Worm (Caenorhabditis elegans) whole organism, L1 larva: ENCODE data around the gene B0272.3.

Source experiments
- C04F5.9 ChIP-seq: sonication (generic microtip); optimal IDR thresholded peaks from 2 replicates; lab custom pipeline; 2016; ENCODE audit warnings: missing genetic modification characterization, missing compliant biosample characterization
- C16A3.4 ChIP-seq: fragments of 150-350 bp; optimal IDR thresholded peaks from 2 replicates; lab custom pipeline; 2014; ENCODE audit warnings: missing biosample characterization, missing genetic modification characterization
- C34B4.2 ChIP-seq: sonication (generic microtip); optimal IDR thresholded peaks from 2 replicates; lab custom pipeline; 2017; ENCODE audit warnings: mild to moderate bottlenecking, missing genetic modification characterization, missing compliant biosample characterization
- Y116A8C.19 ChIP-seq: sonication (generic microtip); optimal IDR thresholded peaks from 2 replicates; lab custom pipeline; 2016; ENCODE audit warnings: missing compliant biosample characterization, missing genetic modification characterization, borderline replicate concordance
- aha-1 ChIP-seq: fragments of 150-350 bp; optimal IDR thresholded peaks from 2 replicates; lab custom pipeline; 2014; ENCODE audit warnings: missing biosample characterization, missing genetic modification characterization
- alr-1 ChIP-seq: fragments of 200-800 bp; sonication (Bioruptor generic); optimal IDR thresholded peaks from 2 replicates; lab custom pipeline; 2018; ENCODE audit warnings: borderline replicate concordance, mild to moderate bottlenecking, missing genetic modification characterization, missing compliant biosample characterization
- aly-2 ChIP-seq: fragments of 150-350 bp; optimal IDR thresholded peaks from 2 replicates; lab custom pipeline; 2014; ENCODE audit warnings: missing biosample characterization, missing genetic modification characterization
- ama-1 ChIP-seq: fragments of 150-350 bp; optimal IDR thresholded peaks from 2 replicates; lab custom pipeline; 2014
- ceh-63 ChIP-seq: fragments of 200-800 bp; sonication (Bioruptor generic); optimal IDR thresholded peaks from 2 replicates; lab custom pipeline; 2018; ENCODE audit warnings: mild to moderate bottlenecking, missing genetic modification characterization, missing compliant biosample characterization
- ceh-8 ChIP-seq: fragments of 200-800 bp; sonication (Bioruptor generic); optimal IDR thresholded peaks from 2 replicates; lab custom pipeline; 2018; ENCODE audit warnings: mild to moderate bottlenecking, missing genetic modification characterization, moderate library complexity, missing compliant biosample characterization
- ceh-90 ChIP-seq: sonication (generic microtip); optimal IDR thresholded peaks from 2 replicates; lab custom pipeline; 2016; ENCODE audit warnings: missing genetic modification characterization, missing compliant biosample characterization
- ces-1 ChIP-seq: fragments of 150-350 bp; optimal IDR thresholded peaks from 2 replicates; lab custom pipeline; 2014; ENCODE audit warnings: missing biosample characterization, missing genetic modification reagents, missing genetic modification characterization
- dpl-1 ChIP-seq, 3 experiments: fragments of 150-350 bp in 2 of 3; sonication (generic microtip) in 1 of 3; optimal IDR thresholded peaks; 2 replicates each; lab custom pipeline; 2014 to 2017; ENCODE audit warnings: missing biosample characterization in 3 of 3, missing genetic modification characterization in 3 of 3, missing genetic modification reagents in 3 of 3
- efl-1 ChIP-seq, 4 experiments: fragments of 150-350 bp; optimal IDR thresholded peaks in 3 of 4; peaks in 1 of 4; 1 replicate in 1 of 4; 2 replicates in 3 of 4; lab custom pipeline; 2014; ENCODE audit warnings: missing biosample characterization in 2 of 4, missing genetic modification characterization in 2 of 4, missing genetic modification reagents in 2 of 4
- efl-3 ChIP-seq: fragments of 200-800 bp; sonication (Bioruptor generic); optimal IDR thresholded peaks from 2 replicates; lab custom pipeline; 2018; ENCODE audit warnings: mild to moderate bottlenecking, missing genetic modification characterization, missing compliant biosample characterization
- egl-27 ChIP-seq, 2 experiments: fragments of 150-350 bp in 1 of 2; sonication (generic microtip); optimal IDR thresholded peaks; 3 replicates each; lab custom pipeline; 2017 to 2018; ENCODE audit warnings: missing biosample characterization in 2 of 2, missing genetic modification characterization in 2 of 2, missing genetic modification reagents in 2 of 2
- elt-3 ChIP-seq, 6 experiments: fragments of 150-350 bp in 1 of 6; sonication (generic microtip); optimal IDR thresholded peaks; 2 replicates each; lab custom pipeline; 2017 to 2018; ENCODE audit warnings: missing biosample characterization in 6 of 6, missing genetic modification characterization in 6 of 6, inconsistent platforms in 1 of 6
- fkh-10 ChIP-seq: sonication (generic microtip); optimal IDR thresholded peaks from 2 replicates; lab custom pipeline; 2017; ENCODE audit warnings: missing biosample characterization, missing genetic modification reagents, missing genetic modification characterization
- fkh-4 ChIP-seq: sonication (generic microtip); optimal IDR thresholded peaks from 2 replicates; lab custom pipeline; 2016; ENCODE audit warnings: missing compliant biosample characterization, missing genetic modification characterization, borderline replicate concordance
- fkh-8 ChIP-seq: sonication (generic microtip); optimal IDR thresholded peaks from 2 replicates; lab custom pipeline; 2016; ENCODE audit warnings: mild to moderate bottlenecking, missing genetic modification characterization, missing compliant biosample characterization
- fos-1 ChIP-seq: fragments of 150-350 bp; optimal IDR thresholded peaks from 2 replicates; lab custom pipeline; 2014; ENCODE audit warnings: missing biosample characterization, missing genetic modification characterization
- grh-1 ChIP-seq: fragments of 200-800 bp; sonication (Bioruptor generic); IDR thresholded peaks from 2 replicates; pipeline ENCODE4 v1.3.6; 2022; ENCODE audit warnings: missing genetic modification reagents, missing genetic modification characterization, missing compliant biosample characterization
- hlh-17 ChIP-seq: fragments of 200-800 bp; sonication (Bioruptor generic); optimal IDR thresholded peaks from 2 replicates; lab custom pipeline; 2018; ENCODE audit warnings: missing genetic modification characterization, mild to moderate bottlenecking, missing compliant biosample characterization, moderate library complexity, borderline replicate concordance
- hlh-4 ChIP-seq: sonication (generic microtip); optimal IDR thresholded peaks from 2 replicates; lab custom pipeline; 2016; ENCODE audit warnings: mild to moderate bottlenecking, missing genetic modification characterization, missing compliant biosample characterization
- hpl-2 ChIP-seq: fragments of 150-350 bp; optimal IDR thresholded peaks from 2 replicates; lab custom pipeline; 2014; ENCODE audit warnings: missing biosample characterization, missing genetic modification reagents, missing genetic modification characterization
- isw-1 ChIP-seq: fragments of 200-800 bp; sonication (Bioruptor generic); IDR thresholded peaks from 2 replicates; pipeline ENCODE4 v1.3.6; 2022; ENCODE audit warnings: missing genetic modification characterization, missing compliant biosample characterization
- jun-1 ChIP-seq: fragments of 150-350 bp; optimal IDR thresholded peaks from 2 replicates; lab custom pipeline; 2014; ENCODE audit warnings: missing biosample characterization, missing genetic modification reagents, missing genetic modification characterization
- lin-15B ChIP-seq: fragments of 150-350 bp; sonication (generic microtip); optimal IDR thresholded peaks from 3 replicates; lab custom pipeline; 2014; ENCODE audit warnings: missing biosample characterization, missing genetic modification characterization
- lin-35 ChIP-seq, 2 experiments: fragments of 150-350 bp; optimal IDR thresholded peaks; 2 replicates each; lab custom pipeline; 2014; ENCODE audit warnings: missing biosample characterization in 2 of 2, missing genetic modification characterization in 2 of 2, missing genetic modification reagents in 2 of 2
- lir-3 ChIP-seq: sonication (generic microtip); optimal IDR thresholded peaks from 2 replicates; lab custom pipeline; 2016; ENCODE audit warnings: mild to moderate bottlenecking, missing genetic modification characterization, moderate library complexity, missing compliant biosample characterization; ENCODE audit not compliant: poor library complexity
- mab-9 ChIP-seq: fragments of 200-800 bp; sonication (Bioruptor generic); IDR thresholded peaks from 2 replicates; pipeline ENCODE4 v1.3.6; 2022; ENCODE audit warnings: missing genetic modification reagents, missing genetic modification characterization, missing compliant biosample characterization
- mdl-1 ChIP-seq, 2 experiments: fragments of 150-350 bp; optimal IDR thresholded peaks; 2 replicates each; lab custom pipeline; 2014 to 2017; ENCODE audit warnings: missing biosample characterization in 2 of 2, missing genetic modification characterization in 2 of 2, inconsistent platforms in 1 of 2
- mef-2 ChIP-seq: fragments of 150-350 bp; optimal IDR thresholded peaks from 2 replicates; lab custom pipeline; 2014; ENCODE audit warnings: missing biosample characterization, missing genetic modification characterization
- nhr-12 ChIP-seq: sonication (generic microtip); optimal IDR thresholded peaks from 2 replicates; lab custom pipeline; 2017; ENCODE audit warnings: missing biosample characterization, missing genetic modification characterization
- nhr-20 ChIP-seq: sonication (generic microtip); optimal IDR thresholded peaks from 2 replicates; lab custom pipeline; 2016; ENCODE audit warnings: mild to moderate bottlenecking, missing genetic modification characterization, missing compliant biosample characterization
- nhr-237 ChIP-seq: fragments of 150-350 bp; optimal IDR thresholded peaks from 2 replicates; lab custom pipeline; 2014; ENCODE audit warnings: missing biosample characterization, missing genetic modification characterization
- nhr-28 ChIP-seq: fragments of 150-350 bp; optimal IDR thresholded peaks from 2 replicates; lab custom pipeline; 2014; ENCODE audit warnings: missing biosample characterization, missing genetic modification characterization
- nhr-71 ChIP-seq: sonication (generic microtip); optimal IDR thresholded peaks from 2 replicates; lab custom pipeline; 2016; ENCODE audit warnings: mild to moderate bottlenecking, missing genetic modification characterization, moderate library complexity, missing compliant biosample characterization
- nhr-77 ChIP-seq: fragments of 150-350 bp; optimal IDR thresholded peaks from 2 replicates; lab custom pipeline; 2014; ENCODE audit warnings: missing biosample characterization, missing genetic modification characterization
- nhr-84 ChIP-seq: sonication (generic microtip); optimal IDR thresholded peaks from 2 replicates; lab custom pipeline; 2017; ENCODE audit warnings: missing biosample characterization, missing genetic modification characterization
- pag-3 ChIP-seq: sonication (generic microtip); optimal IDR thresholded peaks from 2 replicates; lab custom pipeline; 2017; ENCODE audit warnings: missing genetic modification characterization, mild to moderate bottlenecking, missing compliant biosample characterization, antibody characterized with exemption, borderline replicate concordance; ENCODE audit not compliant: insufficient read depth
- pax-3 ChIP-seq: fragments of 200-800 bp; sonication (Bioruptor generic); optimal IDR thresholded peaks from 2 replicates; lab custom pipeline; 2018; ENCODE audit warnings: mild to moderate bottlenecking, missing genetic modification characterization, moderate library complexity, missing compliant biosample characterization
- rnt-1 ChIP-seq: sonication (generic microtip); optimal IDR thresholded peaks from 2 replicates; lab custom pipeline; 2016; ENCODE audit warnings: mild to moderate bottlenecking, missing genetic modification characterization, moderate library complexity, missing compliant biosample characterization
- skn-1 ChIP-seq: fragments of 150-350 bp; optimal IDR thresholded peaks from 2 replicates; lab custom pipeline; 2014; ENCODE audit warnings: missing biosample characterization, missing genetic modification characterization
- snu-23 ChIP-seq: sonication (generic microtip); optimal IDR thresholded peaks from 2 replicates; lab custom pipeline; 2016; ENCODE audit warnings: missing genetic modification characterization, missing compliant biosample characterization
- sox-4 ChIP-seq: sonication (generic microtip); optimal IDR thresholded peaks from 2 replicates; lab custom pipeline; 2016; ENCODE audit warnings: missing genetic modification characterization, missing compliant biosample characterization
- sptf-1 ChIP-seq: fragments of 150-350 bp; optimal IDR thresholded peaks from 2 replicates; lab custom pipeline; 2014; ENCODE audit warnings: missing biosample characterization, missing genetic modification characterization
- sup-37 ChIP-seq: fragments of 200-800 bp; sonication (Bioruptor generic); optimal IDR thresholded peaks from 2 replicates; lab custom pipeline; 2018; ENCODE audit warnings: mild to moderate bottlenecking, missing genetic modification characterization, missing compliant biosample characterization
- tbx-2 ChIP-seq: sonication (generic microtip); optimal IDR thresholded peaks from 2 replicates; lab custom pipeline; 2016; ENCODE audit warnings: missing genetic modification characterization, missing compliant biosample characterization
- xbp-1 ChIP-seq: sonication (generic microtip); optimal IDR thresholded peaks from 2 replicates; lab custom pipeline; 2016; ENCODE audit warnings: missing genetic modification characterization, missing compliant biosample characterization
- zag-1 ChIP-seq: fragments of 150-350 bp; optimal IDR thresholded peaks from 2 replicates; lab custom pipeline; 2014; ENCODE audit warnings: missing biosample characterization, missing genetic modification characterization
- ztf-4 ChIP-seq: fragments of 150-350 bp; optimal IDR thresholded peaks from 2 replicates; lab custom pipeline; 2014; ENCODE audit warnings: missing biosample characterization, missing genetic modification characterization

B0272.3 gene

DNA sequence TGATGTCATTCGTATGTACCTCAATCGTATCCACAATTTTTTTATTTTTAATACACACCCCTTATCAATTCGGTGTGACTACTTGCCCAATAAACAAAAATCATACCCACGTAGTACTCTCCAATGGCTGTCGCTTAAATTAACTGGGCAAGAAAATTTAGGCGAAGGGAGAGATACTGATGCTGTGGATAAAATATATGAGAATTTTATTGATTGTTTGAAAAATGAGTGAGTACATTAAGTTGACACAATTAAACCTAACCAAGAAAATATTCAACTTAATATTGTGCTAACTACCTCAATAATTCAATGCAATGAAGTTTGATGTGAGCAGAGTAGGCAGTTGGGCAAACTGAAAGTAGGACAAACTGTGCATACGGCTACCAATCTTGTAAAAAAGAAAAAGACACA is 34.5 kb downstream of the B0272.3 start:
- TF ChIP-seq tbx-2 (tag; lab: Kevin White, UChicago): peak; percentile 99
- TF ChIP-seq aha-1 (tag; lab: Kevin White, UChicago): peak; percentile 85
- peak; percentile 50 for TF ChIP-seq lin-15B (tag; lab: Kevin White, UChicago)
- TF ChIP-seq ama-1 (lab: Kevin White, UChicago): no peak
- TF ChIP-seq lir-3 (tag; lab: Kevin White, UChicago): peak; percentile 94
- peak; percentile 92 for TF ChIP-seq isw-1 (GFP tag; lab: Robert Waterston, UW)
- no peak for TF ChIP-seq sptf-1 (tag; lab: Kevin White, UChicago)
- peak; percentile 48 for TF ChIP-seq ceh-90 (tag; lab: Kevin White, UChicago)
- TF ChIP-seq snu-23 (GFP tag; lab: Kevin White, UChicago): peak; percentile 100
- peak; percentile 99 for TF ChIP-seq aly-2 (tag; lab: Kevin White, UChicago)
- peak; percentile 87 for TF ChIP-seq nhr-12
- peak; percentile 100 for TF ChIP-seq fkh-10
- TF ChIP-seq skn-1 (tag; lab: Kevin White, UChicago): peak; percentile 99
- peak; percentile 66 for TF ChIP-seq mef-2
- peak; percentile 100 for TF ChIP-seq nhr-237 (tag; lab: Kevin White, UChicago)
- TF ChIP-seq sup-37 (GFP tag; lab: Kevin White, UChicago): peak; percentile 94
- TF ChIP-seq nhr-20 (tag; lab: Kevin White, UChicago): peak; percentile 99
- peak; percentile 85 for TF ChIP-seq hlh-4
- TF ChIP-seq nhr-77: peak; percentile 99
- peak; percentile 97 for TF ChIP-seq mab-9 (GFP tag; lab: Robert Waterston, UW)
- peak; percentile 99 for TF ChIP-seq ceh-8 (GFP tag; lab: Kevin White, UChicago)
- peak; percentile 96 for TF ChIP-seq pax-3 (tag; lab: Kevin White, UChicago)
- peak; percentile 94 for TF ChIP-seq grh-1
- TF ChIP-seq Y116A8C.19 (tag; lab: Kevin White, UChicago): peak; percentile 22
- TF ChIP-seq alr-1: no peak
- peak; percentile 87 for TF ChIP-seq nhr-84 (tag; lab: Kevin White, UChicago)
- peak; percentile 98 for TF ChIP-seq xbp-1 (tag; lab: Kevin White, UChicago)
- TF ChIP-seq fos-1 (tag; lab: Kevin White, UChicago): peak; percentile 99
- peak; percentile 44 for TF ChIP-seq ceh-63
- peak; percentile 99 for TF ChIP-seq hpl-2
- peak; percentile 93 for TF ChIP-seq egl-27 (tag; optimal IDR thresholded peaks at IDR 0.05; lab: Kevin White, UChicago)
- peak in 5 of 6 experiments; percentile 44 to 100 (median 92) for TF ChIP-seq elt-3 (tag; optimal IDR thresholded peaks at IDR 0.05; lab: Kevin White, UChicago)
- TF ChIP-seq efl-3 (GFP tag; lab: Kevin White, UChicago): peak; percentile 91
- TF ChIP-seq nhr-71 (tag; lab: Kevin White, UChicago): peak; percentile 99
- TF ChIP-seq jun-1 (tag; lab: Kevin White, UChicago): peak; percentile 100
- TF ChIP-seq efl-1 (optimal IDR thresholded peaks at IDR 0.05; lab: Kevin White, UChicago): peak; percentile 84 to 88
- peak; percentile 54 to 97 for TF ChIP-seq efl-1 (GFP tag; optimal IDR thresholded peaks at IDR 0.05 in 1 of 2; lab: Kevin White, UChicago)
- TF ChIP-seq ztf-4 (tag; lab: Kevin White, UChicago): peak; percentile 99
- peak; percentile 99 for TF ChIP-seq C16A3.4 (tag; lab: Kevin White, UChicago)
- peak; percentile 96 for TF ChIP-seq fkh-4
- TF ChIP-seq lin-35 (GFP tag; optimal IDR thresholded peaks at IDR 0.05; lab: Kevin White, UChicago): peak; percentile 68 to 93
- TF ChIP-seq pag-3 (tag; lab: Kevin White, UChicago): peak; percentile 17
- TF ChIP-seq nhr-28: peak; percentile 74
- peak; percentile 44 to 71 (median 64) for TF ChIP-seq dpl-1 (GFP tag; optimal IDR thresholded peaks at IDR 0.05; lab: Kevin White, UChicago)
- peak; percentile 87 for TF ChIP-seq ces-1 (GFP tag; lab: Kevin White, UChicago)
- TF ChIP-seq mdl-1 (tag; optimal IDR thresholded peaks at IDR 0.05; lab: Kevin White, UChicago): peak; percentile 71 to 90
- peak; percentile 96 for TF ChIP-seq fkh-8 (tag; lab: Kevin White, UChicago)
- peak; percentile 51 for TF ChIP-seq C34B4.2
- no peak for TF ChIP-seq hlh-17 (GFP tag; lab: Kevin White, UChicago)
- peak; percentile 92 for TF ChIP-seq C04F5.9 (tag; lab: Kevin White, UChicago)
- peak; percentile 98 for TF ChIP-seq rnt-1
- TF ChIP-seq zag-1 (tag; lab: Kevin White, UChicago): peak; percentile 97
- peak; percentile 100 for TF ChIP-seq sox-4
